Fruit fly (Drosophila melanogaster): ENCODE results near the gene CG9123.
A peak's percentile ranks its signal among the peaks of the same experiment; 100 is the strongest.

Gene CG9123

dm6 chrX:15312074-15312881, 29.6 kb downstream of the CG9123 start (continued):
- TF ChIP-seq CG9817 (tag; optimal IDR thresholded peaks at IDR 0.05) = peak; percentile 12
- TF ChIP-seq pho (GFP tag; optimal IDR thresholded peaks at IDR 0.05) = no peak
- peak; percentile 45 for TF ChIP-seq CG7839 (tag; optimal IDR thresholded peaks at IDR 0.05)
- peak; percentile 37 for TF ChIP-seq odd (GFP tag; optimal IDR thresholded peaks at IDR 0.05)
- peak; percentile 41; the same call in 1 of the 3 replicates for TF ChIP-seq tgo (GFP tag; IDR thresholded peaks at IDR 0.05)
- peak; percentile 43; the same call in 1 of the 2 replicates for TF ChIP-seq CG32772 (GFP tag; IDR thresholded peaks at IDR 0.05)
- TF ChIP-seq CG9437 (GFP tag; optimal IDR thresholded peaks at IDR 0.05) = peak; percentile 27
- no peak for TF ChIP-seq Hey (tag; optimal IDR thresholded peaks at IDR 0.05)
- 0 out of 3 replicates have a peak, but pooled peaks have one; percentile 21 for TF ChIP-seq dysf (GFP tag; IDR thresholded peaks at IDR 0.05)
- 0 out of 4 replicates have a peak, but pooled peaks have one; percentile 10 for TF ChIP-seq Gug (GFP tag; IDR thresholded peaks at IDR 0.05)
- TF ChIP-seq CG3726 (GFP tag; IDR thresholded peaks at IDR 0.05) = 0 out of 3 replicates have a peak, but pooled peaks have one; percentile 16
- peak; percentile 4 for TF ChIP-seq CG4424 (GFP tag; optimal IDR thresholded peaks at IDR 0.05)
- TF ChIP-seq E2f2 (GFP tag; IDR thresholded peaks at IDR 0.05) = no peak
- TF ChIP-seq CoRest (tag; optimal IDR thresholded peaks at IDR 0.05) = peak; percentile 54
- no peak for TF ChIP-seq Dip2 (GFP tag; IDR thresholded peaks at IDR 0.05)
- peak; percentile 49; the same call in 1 of the 2 replicates for TF ChIP-seq stc (GFP tag; IDR thresholded peaks at IDR 0.05)
- TF ChIP-seq CG17328 (GFP tag; IDR thresholded peaks at IDR 0.05) = 0 out of 2 replicates have a peak, but pooled peaks have one; percentile 15
- TF ChIP-seq CG17829 (tag; optimal IDR thresholded peaks at IDR 0.05) = peak; percentile 1
- TF ChIP-seq PHDP (tag; optimal IDR thresholded peaks at IDR 0.05) = peak; percentile 5
- peak; percentile 9 for TF ChIP-seq CG12104 (GFP tag; optimal IDR thresholded peaks at IDR 0.05)
- peak; percentile 99 for TF ChIP-seq Hr39 (optimal IDR thresholded peaks at IDR 0.05)
- peak; percentile 29 for TF ChIP-seq CG12391 (tag; optimal IDR thresholded peaks at IDR 0.05)
- TF ChIP-seq NFAT (GFP tag; IDR thresholded peaks at IDR 0.05) = no peak
- no peak for TF ChIP-seq CG2129 (GFP tag; IDR thresholded peaks at IDR 0.05; ENCODE audit: partially characterized antibody)
- TF ChIP-seq lola (GFP tag; optimal IDR thresholded peaks at IDR 0.05) = no peak
- TF ChIP-seq pan (optimal IDR thresholded peaks at IDR 0.05) = no peak
- peak; percentile 40 to 58 for TF ChIP-seq pan (GFP tag; optimal IDR thresholded peaks at IDR 0.05 in 1 of 2, IDR thresholded peaks at IDR 0.05 in 1 of 2)
- peak; percentile 7 for TF ChIP-seq CG10654 (GFP tag; optimal IDR thresholded peaks at IDR 0.05)
- peak; percentile 54 for TF ChIP-seq phol (tag; optimal IDR thresholded peaks at IDR 0.05)
- peak; percentile 30 for TF ChIP-seq CG15269 (tag; optimal IDR thresholded peaks at IDR 0.05)
- peak; percentile 53 for TF ChIP-seq Sox102F (GFP tag; optimal IDR thresholded peaks at IDR 0.05)
- TF ChIP-seq CG2678 (tag; optimal IDR thresholded peaks at IDR 0.05) = peak; percentile 55
- 0 out of 3 replicates have a peak, but pooled peaks have one; percentile 26 for TF ChIP-seq CG11695 (GFP tag; IDR thresholded peaks at IDR 0.05)
- TF ChIP-seq CG13296 (GFP tag; optimal IDR thresholded peaks at IDR 0.05) = no peak
- no peak for TF ChIP-seq tna (GFP tag; IDR thresholded peaks at IDR 0.05; ENCODE audit: partially characterized antibody)
- no peak for TF ChIP-seq CG9932 (GFP tag; IDR thresholded peaks at IDR 0.05)
- TF ChIP-seq CG17361 (GFP tag; IDR thresholded peaks at IDR 0.05) = peak; percentile 64
- peak; percentile 46 for TF ChIP-seq Med (GFP tag)
- TF ChIP-seq CG10366 (GFP tag; IDR thresholded peaks at IDR 0.05) = peak; percentile 14; the same call in 1 of the 2 replicates
- peak; percentile 12 for TF ChIP-seq az2 (GFP tag; optimal IDR thresholded peaks at IDR 0.05)
- peak; percentile 64 for TF ChIP-seq CG11504 (tag; optimal IDR thresholded peaks at IDR 0.05)
- no peak for TF ChIP-seq tap (tag; optimal IDR thresholded peaks at IDR 0.05)
- TF ChIP-seq CG6689 (GFP tag; IDR thresholded peaks at IDR 0.05) = peak; percentile 29; the same call in 1 of the 2 replicates
- no peak for TF ChIP-seq D (optimal IDR thresholded peaks at IDR 0.05)
- TF ChIP-seq D (GFP tag; optimal IDR thresholded peaks at IDR 0.05) = peak; percentile 18
- TF ChIP-seq CG9876 (GFP tag; optimal IDR thresholded peaks at IDR 0.05) = no peak
- peak; percentile 2 for TF ChIP-seq Fer1 (GFP tag; optimal IDR thresholded peaks at IDR 0.05)
- TF ChIP-seq Awh (GFP tag; IDR thresholded peaks at IDR 0.05) = peak; percentile 51; the same call in 1 of the 2 replicates
- no peak for TF ChIP-seq CG15479 (GFP tag; optimal IDR thresholded peaks at IDR 0.05)

All from whole organism, embryonic.